Fruit fly (Drosophila melanogaster) whole organism, embryonic: ENCODE data around the gene drongo.

Experiments
- Aef1 ChIP-seq: fragments of 200-800 bp; sonication (Bioruptor generic); IDR thresholded peaks from 3 replicates; pipeline ENCODE4 v1.3.6; 2022; ENCODE audit warnings: missing biosample characterization, missing genetic modification characterization
- Bteb2 ChIP-seq: fragments of 200-800 bp; sonication (Bioruptor generic); optimal IDR thresholded peaks from 2 replicates; lab custom pipeline; 2016; ENCODE audit warnings: missing biosample characterization, missing genetic modification characterization
- CG10366 ChIP-seq: fragments of 200-800 bp; sonication (Bioruptor generic); IDR thresholded peaks from 2 replicates; pipeline ENCODE4 v1.3.6; 2022; ENCODE audit warnings: missing biosample characterization, missing genetic modification characterization
- CG11504 ChIP-seq: fragments of 200-800 bp; sonication (Bioruptor generic); optimal IDR thresholded peaks from 3 replicates; lab custom pipeline; 2019; ENCODE audit warnings: missing biosample characterization, mild to moderate bottlenecking, missing genetic modification characterization, moderate library complexity
- CG13287 ChIP-seq: fragments of 200-800 bp; sonication (Bioruptor generic); IDR thresholded peaks from 2 replicates; pipeline ENCODE4 v1.3.6; 2022; ENCODE audit warnings: missing biosample characterization, missing genetic modification characterization; ENCODE audit not compliant: partially characterized antibody
- CG14014 ChIP-seq: fragments of 200-800 bp; sonication (Bioruptor generic); IDR thresholded peaks from 2 replicates; pipeline ENCODE4 v1.3.6; 2022; ENCODE audit warnings: missing biosample characterization, missing genetic modification characterization
- CG14710 ChIP-seq: fragments of 200-800 bp; sonication (Bioruptor generic); optimal IDR thresholded peaks from 3 replicates; lab custom pipeline; 2019; ENCODE audit warnings: missing biosample characterization, mild to moderate bottlenecking, missing genetic modification characterization, moderate library complexity
- CG2120 ChIP-seq: fragments of 200-800 bp; sonication (Bioruptor generic); optimal IDR thresholded peaks from 3 replicates; lab custom pipeline; 2016; ENCODE audit warnings: missing biosample characterization, missing genetic modification characterization
- CG2889 ChIP-seq: fragments of 200-800 bp; sonication (Bioruptor generic); IDR thresholded peaks from 3 replicates; pipeline ENCODE4 v1.3.6; 2022; ENCODE audit warnings: missing biosample characterization, missing genetic modification characterization
- CG32767 ChIP-seq: fragments of 200-800 bp; sonication (Bioruptor generic); IDR thresholded peaks from 2 replicates; pipeline ENCODE4 v1.3.6; 2022; ENCODE audit warnings: missing biosample characterization, missing genetic modification characterization
- CG34422 ChIP-seq: fragments of 200-800 bp; sonication (Bioruptor generic); IDR thresholded peaks from 3 replicates; pipeline ENCODE4 v1.3.6; 2022; ENCODE audit warnings: missing biosample characterization, missing genetic modification characterization
- CG3847 ChIP-seq: fragments of 200-800 bp; sonication (Bioruptor generic); IDR thresholded peaks from 2 replicates; pipeline ENCODE4 v1.3.6; 2022; ENCODE audit warnings: missing biosample characterization, missing genetic modification characterization
- CG43689 ChIP-seq: fragments of 200-800 bp; sonication (Bioruptor generic); IDR thresholded peaks from 2 replicates; pipeline ENCODE4 v1.3.6; 2022; ENCODE audit warnings: missing biosample characterization, missing genetic modification characterization
- CG5953 ChIP-seq: fragments of 200-800 bp; sonication (Bioruptor generic); IDR thresholded peaks from 2 replicates; pipeline ENCODE4 v1.3.6; 2022; ENCODE audit warnings: missing biosample characterization, missing genetic modification characterization
- CG6175 ChIP-seq: fragments of 200-800 bp; sonication (Bioruptor generic); IDR thresholded peaks from 3 replicates; pipeline ENCODE4 v1.3.6; 2022; ENCODE audit warnings: missing biosample characterization, missing genetic modification characterization
- CG6813 ChIP-seq: fragments of 200-800 bp; sonication (Bioruptor generic); optimal IDR thresholded peaks from 2 replicates; lab custom pipeline; 2017; ENCODE audit warnings: missing biosample characterization, missing genetic modification characterization, mild to moderate bottlenecking, moderate library complexity, missing genetic modification reagents
- CG8765 ChIP-seq: fragments of 200-800 bp; sonication (Bioruptor generic); IDR thresholded peaks from 2 replicates; pipeline ENCODE4 v1.3.6; 2022; ENCODE audit warnings: missing biosample characterization, missing genetic modification characterization
- CG9215 ChIP-seq: fragments of 200-800 bp; sonication (Bioruptor generic); IDR thresholded peaks from 2 replicates; pipeline ENCODE4 v1.3.6; 2022; ENCODE audit warnings: missing biosample characterization, missing genetic modification characterization
- CG9437 ChIP-seq: fragments of 200-800 bp; sonication (Bioruptor generic); optimal IDR thresholded peaks from 2 replicates; lab custom pipeline; 2018; ENCODE audit warnings: missing biosample characterization, mild to moderate bottlenecking, missing genetic modification characterization
- D19B ChIP-seq: fragments of 200-800 bp; sonication (Bioruptor generic); optimal IDR thresholded peaks from 2 replicates; lab custom pipeline; 2017; ENCODE audit warnings: missing biosample characterization, mild to moderate bottlenecking, missing genetic modification characterization
- H2.0 ChIP-seq: fragments of 200-800 bp; sonication (Bioruptor generic); IDR thresholded peaks from 2 replicates; pipeline ENCODE4 v1.3.6; 2022; ENCODE audit warnings: missing biosample characterization, missing genetic modification characterization
- HLH3B ChIP-seq: fragments of 200-800 bp; sonication (Bioruptor generic); IDR thresholded peaks from 2 replicates; pipeline ENCODE4 v1.3.6; 2022; ENCODE audit warnings: missing biosample characterization, missing genetic modification characterization
- HLH4C ChIP-seq: fragments of 200-800 bp; sonication (Bioruptor generic); IDR thresholded peaks from 3 replicates; pipeline ENCODE4 v1.3.6; 2022; ENCODE audit warnings: missing biosample characterization, missing genetic modification characterization; ENCODE audit not compliant: partially characterized antibody
- HmgZ ChIP-seq: fragments of 200-800 bp; sonication (Bioruptor generic); optimal IDR thresholded peaks from 2 replicates; lab custom pipeline; 2018; ENCODE audit warnings: missing biosample characterization, mild to moderate bottlenecking, missing genetic modification characterization
- Oaz ChIP-seq: fragments of 200-800 bp; sonication (Bioruptor generic); IDR thresholded peaks from 2 replicates; pipeline ENCODE4 v1.3.6; 2022; ENCODE audit warnings: missing biosample characterization, missing genetic modification characterization
- Oli ChIP-seq: fragments of 200-800 bp; sonication (Bioruptor generic); optimal IDR thresholded peaks from 2 replicates; lab custom pipeline; 2018; ENCODE audit warnings: missing biosample characterization, mild to moderate bottlenecking, missing genetic modification characterization, moderate library complexity
- Optix ChIP-seq: fragments of 200-800 bp; sonication (Bioruptor generic); IDR thresholded peaks from 3 replicates; pipeline ENCODE4 v1.3.6; 2022; ENCODE audit warnings: missing biosample characterization, missing genetic modification characterization
- Rfx ChIP-seq: fragments of 200-800 bp; sonication (Bioruptor generic); IDR thresholded peaks from 2 replicates; pipeline ENCODE4 v1.3.6; 2022; ENCODE audit warnings: missing biosample characterization, missing genetic modification characterization
- Rx ChIP-seq: fragments of 200-800 bp; sonication (Bioruptor generic); IDR thresholded peaks from 2 replicates; pipeline ENCODE4 v1.3.6; 2022; ENCODE audit warnings: missing biosample characterization, missing genetic modification characterization
- Sox100B ChIP-seq: fragments of 200-800 bp; sonication (Bioruptor generic); optimal IDR thresholded peaks from 3 replicates; lab custom pipeline; 2018; ENCODE audit warnings: missing biosample characterization, mild to moderate bottlenecking, missing genetic modification characterization
- Sox102F ChIP-seq: fragments of 200-800 bp; sonication (Bioruptor generic); optimal IDR thresholded peaks from 2 replicates; lab custom pipeline; 2018; ENCODE audit warnings: missing biosample characterization, mild to moderate bottlenecking, missing genetic modification characterization, moderate library complexity
- Trl ChIP-seq, 3 experiments: fragments of >200 bp in 2 of 3; fragments of 200-800 bp in 1 of 3; sonication (Bioruptor generic) in 1 of 3; optimal IDR thresholded peaks; 2 replicates in 1 of 3; 3 replicates in 2 of 3; lab custom pipeline; 2016 to 2017; ENCODE audit warnings: missing biosample characterization in 1 of 3, missing genetic modification characterization in 1 of 3
- Xrp1 ChIP-seq: fragments of 200-800 bp; sonication (Bioruptor generic); IDR thresholded peaks from 2 replicates; pipeline ENCODE4 v1.3.6; 2022; ENCODE audit warnings: missing biosample characterization, missing genetic modification characterization
- chm ChIP-seq: fragments of 200-800 bp; sonication (Bioruptor generic); IDR thresholded peaks from 2 replicates; pipeline ENCODE4 v1.3.6; 2022; ENCODE audit warnings: missing biosample characterization, missing genetic modification characterization
- croc ChIP-seq: fragments of 200-800 bp; sonication (Bioruptor generic); conservative IDR thresholded peaks from 3 replicates; pipeline ENCODE4 v1.3.6; 2022; ENCODE audit warnings: missing biosample characterization, missing genetic modification characterization
- crol ChIP-seq: fragments of 200-800 bp; sonication (Bioruptor generic); IDR thresholded peaks from 2 replicates; pipeline ENCODE4 v1.3.6; 2022; ENCODE audit warnings: missing biosample characterization, missing genetic modification characterization
- dimm ChIP-seq: fragments of 200-800 bp; sonication (Bioruptor generic); IDR thresholded peaks from 2 replicates; pipeline ENCODE4 v1.3.6; 2022; ENCODE audit warnings: missing biosample characterization, missing genetic modification characterization
- emc ChIP-seq: fragments of 200-800 bp; sonication (Bioruptor generic); optimal IDR thresholded peaks from 2 replicates; lab custom pipeline; 2016; ENCODE audit warnings: missing biosample characterization, missing genetic modification characterization
- esg ChIP-seq: fragments of 200-800 bp; sonication (Bioruptor generic); conservative IDR thresholded peaks from 2 replicates; pipeline ENCODE4 v1.3.6; 2022; ENCODE audit warnings: missing biosample characterization, missing genetic modification characterization
- fru ChIP-seq: fragments of >200 bp; optimal IDR thresholded peaks from 2 replicates; lab custom pipeline; 2017
- her ChIP-seq: fragments of 200-800 bp; sonication (Bioruptor generic); optimal IDR thresholded peaks from 2 replicates; lab custom pipeline; 2016; ENCODE audit warnings: missing biosample characterization, missing genetic modification characterization
- lmd ChIP-seq: fragments of 200-800 bp; sonication (Bioruptor generic); IDR thresholded peaks from 2 replicates; pipeline ENCODE4 v1.3.6; 2022; ENCODE audit warnings: missing biosample characterization, missing genetic modification characterization
- oc ChIP-seq: fragments of 200-800 bp; sonication (Bioruptor generic); optimal IDR thresholded peaks from 2 replicates; lab custom pipeline; 2018; ENCODE audit warnings: missing biosample characterization, mild to moderate bottlenecking, missing genetic modification characterization, moderate library complexity
- p53 ChIP-seq: fragments of 200-800 bp; sonication (Bioruptor generic); optimal IDR thresholded peaks from 2 replicates; lab custom pipeline; 2016; ENCODE audit warnings: missing biosample characterization, missing genetic modification characterization
- psq ChIP-seq: fragments of 200-800 bp; sonication (Bioruptor generic); optimal IDR thresholded peaks from 2 replicates; lab custom pipeline; 2017; ENCODE audit warnings: missing biosample characterization, missing genetic modification characterization
- run ChIP-seq: fragments of 200-800 bp; sonication (Bioruptor generic); optimal IDR thresholded peaks from 3 replicates; lab custom pipeline; 2018; ENCODE audit warnings: missing biosample characterization, mild to moderate bottlenecking, missing genetic modification characterization
- sens-2 ChIP-seq: fragments of 200-800 bp; sonication (Bioruptor generic); IDR thresholded peaks from 2 replicates; pipeline ENCODE4 v1.3.6; 2022; ENCODE audit warnings: missing biosample characterization, missing genetic modification characterization
- slbo ChIP-seq: fragments of 200-800 bp; sonication (Bioruptor generic); IDR thresholded peaks from 2 replicates; pipeline ENCODE4 v1.3.6; 2022; ENCODE audit warnings: missing biosample characterization, missing genetic modification characterization
- tap ChIP-seq: fragments of 200-800 bp; optimal IDR thresholded peaks from 3 replicates; lab custom pipeline; 2019; ENCODE audit warnings: missing biosample characterization, mild to moderate bottlenecking, missing genetic modification characterization, moderate library complexity
- vnd ChIP-seq: fragments of 200-800 bp; sonication (Bioruptor generic); IDR thresholded peaks from 3 replicates; pipeline ENCODE4 v1.3.6; 2022; ENCODE audit warnings: missing biosample characterization, missing genetic modification characterization; ENCODE audit not compliant: partially characterized antibody
- wor ChIP-seq: fragments of 200-800 bp; sonication (Bioruptor generic); IDR thresholded peaks from 2 replicates; pipeline ENCODE4 v1.3.6; 2022; ENCODE audit warnings: missing biosample characterization, missing genetic modification characterization

The drongo gene

dm6 chr2L:889799-890198, 38.9 kb upstream of the drongo start (continued):
- TF ChIP-seq run (tag; lab: Kevin White, UChicago): no peak
- no peak for TF ChIP-seq HLH4C
- TF ChIP-seq Oli: peak; percentile 12
- TF ChIP-seq Aef1: peak; percentile 43; the same call in 1 of the 3 replicates
- TF ChIP-seq Sox100B: no peak
- peak; percentile 48 for TF ChIP-seq CG2120
- TF ChIP-seq CG13287: no peak
- peak; percentile 44; the same call in 1 of the 2 replicates for TF ChIP-seq HLH3B (GFP tag; lab: Robert Waterston, UW)
- peak; percentile 3 for TF ChIP-seq CG11504 (tag; lab: Kevin White, UChicago)
- TF ChIP-seq Xrp1 (GFP tag; lab: Robert Waterston, UW): no peak
- no peak for TF ChIP-seq HmgZ (tag; lab: Kevin White, UChicago)
- peak; percentile 36 for TF ChIP-seq CG9215
- TF ChIP-seq dimm (GFP tag; lab: Robert Waterston, UW): no peak
- TF ChIP-seq Rfx (GFP tag; lab: Robert Waterston, UW): peak; percentile 52; the same call in 1 of the 2 replicates
- TF ChIP-seq Rx (GFP tag; lab: Robert Waterston, UW): 0 out of 2 replicates have a peak, but pooled peaks have one; percentile 30
- TF ChIP-seq CG14710 (tag; lab: Kevin White, UChicago): no peak
- no peak for TF ChIP-seq psq (GFP tag; lab: Kevin White, UChicago)
- TF ChIP-seq CG43689: no peak
- TF ChIP-seq CG10366: peak; percentile 45; the same call in 1 of the 2 replicates
- TF ChIP-seq fru (lab: Kevin White, UChicago): no peak
- TF ChIP-seq croc (GFP tag; lab: Robert Waterston, UW): peak; percentile 14; the same call in 1 of the 3 replicates
- peak; percentile 70 for TF ChIP-seq Oaz (GFP tag; lab: Robert Waterston, UW)
- TF ChIP-seq esg (GFP tag; lab: Robert Waterston, UW): peak; percentile 60; the same call in 1 of the 2 replicates
- peak; percentile 77 for TF ChIP-seq slbo
- no peak for TF ChIP-seq p53 (GFP tag; lab: Kevin White, UChicago)
- TF ChIP-seq CG5953 (GFP tag; lab: Robert Waterston, UW): peak; percentile 39; the same call in 1 of the 2 replicates
- no peak for TF ChIP-seq CG8765 (GFP tag; lab: Robert Waterston, UW)
- TF ChIP-seq her (GFP tag; lab: Kevin White, UChicago): no peak
- TF ChIP-seq lmd (GFP tag; lab: Robert Waterston, UW): peak; percentile 33
- TF ChIP-seq CG2889 (GFP tag; lab: Robert Waterston, UW): peak; percentile 40; the same call in 1 of the 3 replicates
- 0 out of 2 replicates have a peak, but pooled peaks have one; percentile 18 for TF ChIP-seq sens-2
- TF ChIP-seq Bteb2 (GFP tag; lab: Kevin White, UChicago): no peak
- TF ChIP-seq tap (tag; lab: Kevin White, UChicago): no peak
- peak; percentile 36; the same call in 1 of the 3 replicates for TF ChIP-seq CG34422 (GFP tag; lab: Robert Waterston, UW)
- TF ChIP-seq Sox102F: peak; percentile 61
- TF ChIP-seq emc (GFP tag; lab: Kevin White, UChicago): no peak
- no peak for TF ChIP-seq CG6813
- TF ChIP-seq H2.0 (GFP tag; lab: Robert Waterston, UW): 0 out of 2 replicates have a peak, but pooled peaks have one; percentile 35
- TF ChIP-seq CG6175 (GFP tag; lab: Robert Waterston, UW): no peak
- TF ChIP-seq CG14014 (GFP tag; lab: Robert Waterston, UW): peak; percentile 46; the same call in 1 of the 2 replicates
- TF ChIP-seq CG3847: peak; percentile 44
- no peak for TF ChIP-seq vnd
- TF ChIP-seq CG9437 (GFP tag; lab: Kevin White, UChicago): peak; percentile 18
- TF ChIP-seq crol: 0 out of 2 replicates have a peak, but pooled peaks have one; percentile 9
- TF ChIP-seq Trl (optimal IDR thresholded peaks at IDR 0.05; lab: Kevin White, UChicago): no peak
- TF ChIP-seq Trl (GFP tag; optimal IDR thresholded peaks at IDR 0.05; lab: Kevin White, UChicago): peak; percentile 17
- TF ChIP-seq CG32767 (GFP tag; lab: Robert Waterston, UW): peak; percentile 31; the same call in 1 of the 2 replicates
- peak; percentile 28; the same call in 1 of the 2 replicates for TF ChIP-seq wor
- 0 out of 3 replicates have a peak, but pooled peaks have one; percentile 53 for TF ChIP-seq Optix (GFP tag; lab: Robert Waterston, UW)
- no peak for TF ChIP-seq oc (tag; lab: Kevin White, UChicago)
- TF ChIP-seq chm (GFP tag; lab: Robert Waterston, UW): no peak
- peak; percentile 58 for TF ChIP-seq D19B (GFP tag; lab: Kevin White, UChicago)
